Worm (Caenorhabditis elegans) whole organism, L4 larva: ENCODE measurements around the gene ceh-92.

ENCODE experiments used
- F10B5.3 ChIP-seq: sonication (generic microtip); optimal IDR thresholded peaks from 2 replicates; lab custom pipeline; 2016; ENCODE audit warnings: mild to moderate bottlenecking, missing genetic modification characterization, missing compliant biosample characterization
- F26F4.8 ChIP-seq: fragments of 200-800 bp; sonication (Bioruptor generic); conservative IDR thresholded peaks from 2 replicates; pipeline ENCODE4 v1.3.6; 2022; ENCODE audit warnings: missing genetic modification characterization, missing compliant biosample characterization
- F37D6.2 ChIP-seq: sonication (generic microtip); optimal IDR thresholded peaks from 2 replicates; lab custom pipeline; 2016; ENCODE audit warnings: mild to moderate bottlenecking, missing genetic modification characterization, missing compliant biosample characterization
- Y105C5A.15 ChIP-seq: fragments of 200-800 bp; sonication (Bioruptor generic); IDR thresholded peaks from 2 replicates; pipeline ENCODE4 v1.3.6; 2022; ENCODE audit warnings: missing genetic modification characterization, missing compliant biosample characterization
- Y5F2A.4 ChIP-seq: fragments of 200-800 bp; sonication (Bioruptor generic); optimal IDR thresholded peaks from 2 replicates; lab custom pipeline; 2018; ENCODE audit warnings: mild to moderate bottlenecking, missing genetic modification characterization, missing compliant biosample characterization
- Y75B8A.6 ChIP-seq: fragments of 200-800 bp; sonication (Bioruptor generic); IDR thresholded peaks from 2 replicates; pipeline ENCODE4 v1.3.6; 2022; ENCODE audit warnings: missing genetic modification reagents, missing genetic modification characterization, missing compliant biosample characterization
- ZK337.2 ChIP-seq: fragments of 200-800 bp; sonication (Bioruptor generic); IDR thresholded peaks from 2 replicates; pipeline ENCODE4 v1.3.6; 2022; ENCODE audit warnings: missing genetic modification reagents, missing genetic modification characterization, missing compliant biosample characterization
- ZK546.5 ChIP-seq, 2 experiments: sonication (generic microtip); optimal IDR thresholded peaks; 2 replicates each; lab custom pipeline; 2017; ENCODE audit warnings: missing biosample characterization in 2 of 2, missing genetic modification characterization in 2 of 2
- ceh-44 ChIP-seq: fragments of 200-800 bp; sonication (Bioruptor generic); IDR thresholded peaks from 2 replicates; pipeline ENCODE4 v1.3.6; 2022; ENCODE audit warnings: missing genetic modification reagents, missing genetic modification characterization, missing compliant biosample characterization
- ceh-62 ChIP-seq: sonication (generic microtip); optimal IDR thresholded peaks from 2 replicates; lab custom pipeline; 2017; ENCODE audit warnings: missing biosample characterization, missing genetic modification characterization
- ceh-82 ChIP-seq: sonication (generic microtip); optimal IDR thresholded peaks from 2 replicates; lab custom pipeline; 2017; ENCODE audit warnings: missing biosample characterization, missing genetic modification characterization
- ctbp-1 ChIP-seq: fragments of 200-800 bp; sonication (Bioruptor generic); IDR thresholded peaks from 2 replicates; pipeline ENCODE4 v1.3.6; 2022; ENCODE audit warnings: missing genetic modification reagents, missing genetic modification characterization, missing compliant biosample characterization
- daf-16 ChIP-seq, 3 experiments: sonication (generic microtip); optimal IDR thresholded peaks; 2 replicates each; lab custom pipeline; 2016 to 2017; ENCODE audit warnings: missing genetic modification characterization in 3 of 3, missing genetic modification reagents in 3 of 3, mild to moderate bottlenecking in 2 of 3, missing compliant biosample characterization in 2 of 3, missing biosample characterization in 1 of 3, moderate library complexity in 1 of 3
- daf-8 ChIP-seq: fragments of 200-800 bp; sonication (Bioruptor generic); IDR thresholded peaks from 2 replicates; pipeline ENCODE4 v1.3.6; 2022; ENCODE audit warnings: missing genetic modification characterization, missing compliant biosample characterization
- dve-1 ChIP-seq: sonication (generic microtip); optimal IDR thresholded peaks from 2 replicates; lab custom pipeline; 2017; ENCODE audit warnings: antibody characterized with exemption, mild to moderate bottlenecking, missing genetic modification characterization, missing compliant biosample characterization; ENCODE audit not compliant: insufficient read depth
- fos-1 ChIP-seq: fragments of 150-350 bp; optimal IDR thresholded peaks from 2 replicates; lab custom pipeline; 2014; ENCODE audit warnings: missing biosample characterization, missing genetic modification characterization
- gei-8 ChIP-seq: fragments of 200-800 bp; sonication (Bioruptor generic); optimal IDR thresholded peaks from 2 replicates; lab custom pipeline; 2018; ENCODE audit warnings: mild to moderate bottlenecking, missing genetic modification characterization, missing compliant biosample characterization
- hif-1 ChIP-seq, 2 experiments: sonication (generic microtip); optimal IDR thresholded peaks; 2 replicates each; lab custom pipeline; 2016 to 2017; ENCODE audit warnings: missing compliant biosample characterization in 2 of 2, missing genetic modification characterization in 2 of 2, missing genetic modification reagents in 2 of 2, missing genotype in 2 of 2, mild to moderate bottlenecking in 1 of 2
- jun-1 ChIP-seq: fragments of 150-350 bp; optimal IDR thresholded peaks from 2 replicates; lab custom pipeline; 2014; ENCODE audit warnings: missing biosample characterization, missing genetic modification reagents, missing genetic modification characterization
- lin-1 ChIP-seq: fragments of 200-800 bp; sonication (Bioruptor generic); IDR thresholded peaks from 2 replicates; pipeline ENCODE4 v1.3.6; 2022; ENCODE audit warnings: missing genetic modification reagents, missing genetic modification characterization, missing compliant biosample characterization
- lin-13 ChIP-seq: fragments of 150-350 bp; optimal IDR thresholded peaks from 2 replicates; lab custom pipeline; 2014; ENCODE audit warnings: missing biosample characterization, missing genetic modification reagents, missing genetic modification characterization
- madf-9 ChIP-seq: fragments of 200-800 bp; sonication (Bioruptor generic); conservative IDR thresholded peaks from 2 replicates; pipeline ENCODE4 v1.3.6; 2022; ENCODE audit warnings: missing genetic modification reagents, missing genetic modification characterization, missing compliant biosample characterization
- mep-1 ChIP-seq: fragments of 150-350 bp; sonication (generic microtip); optimal IDR thresholded peaks from 3 replicates; lab custom pipeline; 2014; ENCODE audit warnings: missing biosample characterization, missing genetic modification characterization
- mxl-2 ChIP-seq: fragments of 200-800 bp; sonication (Bioruptor generic); conservative IDR thresholded peaks from 2 replicates; pipeline ENCODE4 v1.3.6; 2022; ENCODE audit warnings: missing genetic modification reagents, missing genetic modification characterization, missing compliant biosample characterization
- nhr-28 ChIP-seq: fragments of 150-350 bp; optimal IDR thresholded peaks from 2 replicates; lab custom pipeline; 2014; ENCODE audit warnings: missing biosample characterization, missing genetic modification characterization
- nhr-42 ChIP-seq: fragments of 200-800 bp; sonication (Bioruptor generic); IDR thresholded peaks from 2 replicates; pipeline ENCODE4 v1.3.6; 2022; ENCODE audit warnings: missing genetic modification characterization, missing compliant biosample characterization
- set-16 ChIP-seq: fragments of 200-800 bp; sonication (Bioruptor generic); IDR thresholded peaks from 2 replicates; pipeline ENCODE4 v1.3.6; 2022; ENCODE audit warnings: missing genetic modification reagents, missing genetic modification characterization, missing compliant biosample characterization
- skn-1 ChIP-seq: fragments of 150-350 bp; optimal IDR thresholded peaks from 2 replicates; lab custom pipeline; 2014; ENCODE audit warnings: missing biosample characterization, missing genetic modification characterization
- spr-3 ChIP-seq: fragments of 200-800 bp; sonication (Bioruptor generic); optimal IDR thresholded peaks from 2 replicates; lab custom pipeline; 2018; ENCODE audit warnings: mild to moderate bottlenecking, missing genetic modification characterization, missing compliant biosample characterization
- tra-1 ChIP-seq: fragments of 200-800 bp; sonication (Bioruptor generic); IDR thresholded peaks from 2 replicates; pipeline ENCODE4 v1.3.6; 2022; ENCODE audit warnings: missing genetic modification reagents, missing genetic modification characterization, missing compliant biosample characterization
- unc-62 ChIP-seq, 3 experiments: fragments of 150-350 bp in 1 of 3; sonication (generic microtip); optimal IDR thresholded peaks in 2 of 3; peaks in 1 of 3; 1 replicate in 1 of 3; 2 replicates in 2 of 3; lab custom pipeline; 2014 to 2017; ENCODE audit warnings: missing biosample characterization in 3 of 3, missing genetic modification characterization in 3 of 3, missing genetic modification reagents in 3 of 3, missing genotype in 1 of 3
- zfp-3 ChIP-seq: fragments of 200-800 bp; sonication (Bioruptor generic); conservative IDR thresholded peaks from 2 replicates; pipeline ENCODE4 v1.3.6; 2022; ENCODE audit warnings: missing genetic modification reagents, missing genetic modification characterization, missing compliant biosample characterization
- zip-2 ChIP-seq: fragments of 150-350 bp; optimal IDR thresholded peaks from 2 replicates; lab custom pipeline; 2014; ENCODE audit warnings: missing biosample characterization, missing genetic modification characterization
- ztf-11 ChIP-seq: fragments of 150-350 bp; optimal IDR thresholded peaks from 2 replicates; lab custom pipeline; 2014; ENCODE audit warnings: missing biosample characterization, missing genetic modification characterization
- ztf-7 ChIP-seq: fragments of 150-350 bp; optimal IDR thresholded peaks from 2 replicates; lab custom pipeline; 2014; ENCODE audit warnings: missing biosample characterization, missing genetic modification characterization

The ceh-92 gene

DNA sequence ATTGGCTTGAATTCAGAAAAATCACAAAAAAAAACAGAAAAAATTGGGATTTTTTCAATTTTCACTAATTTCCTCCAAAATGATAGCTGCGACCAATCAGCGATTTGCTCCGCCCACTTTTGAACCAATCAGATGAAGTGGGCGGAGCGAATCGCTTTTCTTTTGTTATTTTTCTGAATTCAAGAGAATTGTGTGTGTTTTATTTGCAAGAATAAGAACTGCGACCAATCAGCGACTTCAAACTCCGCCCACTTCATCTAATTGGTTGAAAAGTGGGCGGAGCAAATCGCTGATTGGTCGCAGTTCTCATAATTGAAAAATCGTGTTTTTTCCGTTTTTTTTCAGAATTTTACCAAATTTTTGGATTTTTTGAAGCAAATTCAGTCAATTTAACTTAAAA lies 1.2 kb downstream of the ceh-92 start:
- TF ChIP-seq nhr-42 (GFP tag; lab: Robert Waterston, UW) (no peak), ceh-44 (GFP tag; lab: Robert Waterston, UW) (no peak), mep-1 (tag; lab: Kevin White, UChicago) (no peak), tra-1 (GFP tag; lab: Robert Waterston, UW) (no peak), F37D6.2 (no peak), unc-62 (GFP tag; optimal IDR thresholded peaks at IDR 0.05 in 1 of 2; lab: Kevin White, UChicago) (no peak), unc-62 (tag; optimal IDR thresholded peaks at IDR 0.05; lab: Kevin White, UChicago) (no peak), zfp-3 (GFP tag; lab: Robert Waterston, UW) (no peak), skn-1 (tag; lab: Kevin White, UChicago) (no peak), madf-9 (GFP tag; lab: Robert Waterston, UW) (no peak), lin-1 (GFP tag; lab: Robert Waterston, UW) (no peak), lin-13 (GFP tag; lab: Kevin White, UChicago) (no peak)

DNA sequence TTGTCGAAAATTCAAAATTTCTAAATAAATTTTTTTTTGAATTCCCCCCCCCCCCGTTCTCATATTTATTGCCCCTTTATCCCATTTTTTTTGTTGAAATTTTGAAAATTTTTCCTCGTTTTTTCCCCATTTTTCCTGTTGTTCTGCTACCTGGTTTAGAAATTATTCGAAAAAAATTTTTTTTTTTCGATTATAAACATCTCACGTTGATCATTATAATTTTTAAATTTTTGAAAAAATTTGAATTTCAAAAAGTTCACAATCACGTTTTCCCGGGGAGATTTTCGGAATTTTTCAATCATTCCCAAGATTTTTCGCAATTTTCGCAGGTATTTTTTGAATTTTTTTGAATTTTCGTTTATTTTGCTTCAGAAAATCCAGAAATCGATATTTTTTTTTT lies 7.5 kb downstream of the ceh-92 start, which contains the start of gene Y66D12A.3:
Gene Y66D12A.3 (plus strand): TSS at position 301 of the 400 bp plus-strand sequence.
- TF ChIP-seq Y5F2A.4 (GFP tag; lab: Kevin White, UChicago): no peak
- TF ChIP-seq zip-2 (tag; lab: Kevin White, UChicago): no peak
- no peak for TF ChIP-seq ctbp-1 (GFP tag; lab: Robert Waterston, UW)
- TF ChIP-seq Y75B8A.6 (GFP tag; lab: Robert Waterston, UW): no peak
- TF ChIP-seq hif-1 (tag; optimal IDR thresholded peaks at IDR 0.05; lab: Kevin White, UChicago): no peak
- TF ChIP-seq nhr-42 (GFP tag; lab: Robert Waterston, UW): no peak
- no peak for TF ChIP-seq jun-1 (tag; lab: Kevin White, UChicago)
- TF ChIP-seq zfp-3 (GFP tag; lab: Robert Waterston, UW): no peak
- TF ChIP-seq mxl-2 (GFP tag; lab: Robert Waterston, UW): no peak
- TF ChIP-seq F26F4.8: no peak
- no peak for TF ChIP-seq ztf-11 (tag; lab: Kevin White, UChicago)
- TF ChIP-seq ceh-62 (tag; lab: Kevin White, UChicago): no peak
- no peak for TF ChIP-seq ztf-7 (tag; lab: Kevin White, UChicago)
- no peak for TF ChIP-seq ZK546.5 (tag; optimal IDR thresholded peaks at IDR 0.05; lab: Kevin White, UChicago)
- TF ChIP-seq, all 104 proteins: peak for 0

DNA sequence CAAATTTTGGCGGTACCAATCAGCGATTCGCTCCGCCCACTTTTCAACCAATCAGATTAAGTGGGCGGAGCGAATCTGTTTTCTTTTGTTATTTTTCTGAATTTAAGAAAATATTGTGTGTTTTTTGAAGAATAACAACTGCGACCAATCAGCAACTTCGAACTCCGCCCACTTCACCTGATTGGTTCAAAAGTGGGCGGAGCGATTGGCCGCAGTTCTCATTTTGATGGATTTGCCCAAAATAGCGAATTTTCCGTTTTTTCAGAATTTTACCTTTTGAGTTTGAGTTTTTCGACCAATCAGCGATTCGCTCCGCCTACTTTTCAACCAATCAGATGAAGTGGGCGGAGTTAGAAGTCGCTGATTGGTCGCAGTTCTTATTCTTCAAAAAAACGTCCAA lies 7.9 kb downstream of the ceh-92 start:
- TF ChIP-seq ZK337.2 (GFP tag; lab: Robert Waterston, UW): no peak
- no peak for TF ChIP-seq spr-3 (GFP tag; lab: Kevin White, UChicago)
- no peak for TF ChIP-seq fos-1 (tag; lab: Kevin White, UChicago)
- TF ChIP-seq ceh-82 (tag; lab: Kevin White, UChicago): no peak
- TF ChIP-seq daf-8: no peak
- no peak for TF ChIP-seq zip-2 (tag; lab: Kevin White, UChicago)
- TF ChIP-seq set-16 (GFP tag; lab: Robert Waterston, UW): no peak
- TF ChIP-seq gei-8 (GFP tag; lab: Kevin White, UChicago): no peak
- no peak for TF ChIP-seq nhr-28 (tag; lab: Kevin White, UChicago)
- no peak for TF ChIP-seq unc-62 (GFP tag; optimal IDR thresholded peaks at IDR 0.05 in 1 of 2; lab: Kevin White, UChicago)
- no peak for TF ChIP-seq unc-62 (tag; optimal IDR thresholded peaks at IDR 0.05; lab: Kevin White, UChicago)
- no peak for TF ChIP-seq Y105C5A.15
- no peak for TF ChIP-seq daf-16 (GFP tag; optimal IDR thresholded peaks at IDR 0.05; lab: Kevin White, UChicago)
- TF ChIP-seq daf-16 (tag; optimal IDR thresholded peaks at IDR 0.05; lab: Kevin White, UChicago): no peak
- no peak for TF ChIP-seq F10B5.3 (tag; lab: Kevin White, UChicago)
- TF ChIP-seq dve-1 (tag; lab: Kevin White, UChicago): no peak
- no peak for TF ChIP-seq ztf-11 (tag; lab: Kevin White, UChicago)
